Worm (Caenorhabditis elegans): ENCODE data around the gene Y43F8C.6.

ce11 chrV:19620098-19620497 is 20.6 kb downstream of the Y43F8C.6 start:
- TF ChIP-seq egl-27 (tag; optimal IDR thresholded peaks at IDR 0.05) (no peak), nhr-28 (tag; optimal IDR thresholded peaks at IDR 0.05) (no peak), aly-2 (tag; optimal IDR thresholded peaks at IDR 0.05) (no peak), lin-38 (GFP tag; IDR thresholded peaks at IDR 0.05) (no peak), spr-1 (tag; optimal IDR thresholded peaks at IDR 0.05) (no peak), nhr-77 (tag; optimal IDR thresholded peaks at IDR 0.05) (no peak), daf-12 (tag; optimal IDR thresholded peaks at IDR 0.05) (no peak)
